Worm (Caenorhabditis elegans) whole organism, L2 larva: ENCODE data around the gene ZK1086.2.

Experiments used
- C34F6.9 ChIP-seq: fragments of 150-350 bp; optimal IDR thresholded peaks from 2 replicates; lab custom pipeline; 2014; ENCODE audit warnings: missing biosample characterization, missing genetic modification characterization
- F13H6.1 ChIP-seq: sonication (generic microtip); optimal IDR thresholded peaks from 2 replicates; lab custom pipeline; 2016; ENCODE audit warnings: missing genetic modification characterization, missing compliant biosample characterization
- Y55F3AM.14 ChIP-seq: fragments of 200-800 bp; sonication (Bioruptor generic); optimal IDR thresholded peaks from 2 replicates; lab custom pipeline; 2018; ENCODE audit warnings: mild to moderate bottlenecking, missing genetic modification characterization, missing compliant biosample characterization
- ZK546.5 ChIP-seq: sonication (generic microtip); optimal IDR thresholded peaks from 2 replicates; lab custom pipeline; 2017; ENCODE audit warnings: missing biosample characterization, missing genetic modification characterization
- alr-1 ChIP-seq: fragments of 150-350 bp; optimal IDR thresholded peaks from 2 replicates; lab custom pipeline; 2014; ENCODE audit warnings: missing biosample characterization, missing genetic modification characterization
- aly-2 ChIP-seq: fragments of 150-350 bp; optimal IDR thresholded peaks from 2 replicates; lab custom pipeline; 2014; ENCODE audit warnings: missing biosample characterization, missing genetic modification characterization
- ama-1 ChIP-seq: fragments of 150-350 bp; optimal IDR thresholded peaks from 2 replicates; lab custom pipeline; 2018; ENCODE audit warnings: inconsistent platforms
- blmp-1 ChIP-seq: sonication (generic microtip); optimal IDR thresholded peaks from 2 replicates; lab custom pipeline; 2017; ENCODE audit warnings: missing genetic modification characterization, mild to moderate bottlenecking, missing compliant biosample characterization, antibody characterized with exemption, moderate library complexity; ENCODE audit not compliant: insufficient read depth
- ceh-16 ChIP-seq: fragments of 150-350 bp; optimal IDR thresholded peaks from 2 replicates; lab custom pipeline; 2014; ENCODE audit warnings: missing biosample characterization, missing genetic modification characterization
- ceh-82 ChIP-seq: fragments of 150-350 bp; optimal IDR thresholded peaks from 2 replicates; lab custom pipeline; 2014; ENCODE audit warnings: missing biosample characterization, missing genetic modification characterization
- crh-2 ChIP-seq: sonication (generic microtip); optimal IDR thresholded peaks from 2 replicates; lab custom pipeline; 2017; ENCODE audit warnings: missing biosample characterization, missing genetic modification characterization
- dmd-4 ChIP-seq: sonication (generic microtip); optimal IDR thresholded peaks from 2 replicates; lab custom pipeline; 2017; ENCODE audit warnings: missing biosample characterization, missing genetic modification characterization
- egl-27 ChIP-seq: sonication (generic microtip); optimal IDR thresholded peaks from 3 replicates; lab custom pipeline; 2017; ENCODE audit warnings: missing biosample characterization, missing genetic modification reagents, missing genetic modification characterization
- elt-3 ChIP-seq: sonication (generic microtip); optimal IDR thresholded peaks from 2 replicates; lab custom pipeline; 2017; ENCODE audit warnings: missing biosample characterization, missing genetic modification characterization
- fos-1 ChIP-seq: fragments of 150-350 bp; optimal IDR thresholded peaks from 2 replicates; lab custom pipeline; 2014; ENCODE audit warnings: missing biosample characterization, missing genetic modification characterization
- gmeb-1 ChIP-seq: fragments of 150-350 bp; optimal IDR thresholded peaks from 2 replicates; lab custom pipeline; 2014; ENCODE audit warnings: missing biosample characterization, missing genetic modification characterization
- lin-11 ChIP-seq: fragments of 150-350 bp; sonication (generic microtip); optimal IDR thresholded peaks from 2 replicates; lab custom pipeline; 2014; ENCODE audit warnings: missing biosample characterization, missing genetic modification characterization, inconsistent platforms, mixed read lengths
- lin-13 ChIP-seq: fragments of 150-350 bp; optimal IDR thresholded peaks from 2 replicates; lab custom pipeline; 2014; ENCODE audit warnings: missing biosample characterization, missing genetic modification reagents, missing genetic modification characterization
- lsy-2 ChIP-seq, 2 experiments: fragments of 150-350 bp in 1 of 2; sonication (generic microtip) in 1 of 2; optimal IDR thresholded peaks; 2 replicates each; lab custom pipeline; 2014 to 2017; ENCODE audit warnings: missing biosample characterization in 2 of 2, missing genetic modification characterization in 2 of 2
- mab-5 ChIP-seq: fragments of 150-350 bp; optimal IDR thresholded peaks from 2 replicates; lab custom pipeline; 2014; ENCODE audit warnings: missing biosample characterization, missing genetic modification characterization
- mbf-1 ChIP-seq: sonication (generic microtip); optimal IDR thresholded peaks from 2 replicates; lab custom pipeline; 2017; ENCODE audit warnings: missing biosample characterization, missing genetic modification characterization
- mdl-1 ChIP-seq, 2 experiments: fragments of 150-350 bp in 1 of 2; sonication (generic microtip) in 1 of 2; optimal IDR thresholded peaks; 2 replicates each; lab custom pipeline; 2017; ENCODE audit warnings: missing biosample characterization in 2 of 2, missing genetic modification characterization in 2 of 2
- nhr-10 ChIP-seq: sonication (generic microtip); optimal IDR thresholded peaks from 2 replicates; lab custom pipeline; 2017; ENCODE audit warnings: missing biosample characterization, missing genetic modification characterization
- nhr-11 ChIP-seq: fragments of 150-350 bp; optimal IDR thresholded peaks from 2 replicates; lab custom pipeline; 2014; ENCODE audit warnings: missing biosample characterization, missing genetic modification characterization
- nhr-129 ChIP-seq: fragments of 150-350 bp; optimal IDR thresholded peaks from 2 replicates; lab custom pipeline; 2014; ENCODE audit warnings: missing biosample characterization, missing genetic modification characterization
- nhr-21 ChIP-seq: fragments of 150-350 bp; optimal IDR thresholded peaks from 2 replicates; lab custom pipeline; 2014; ENCODE audit warnings: missing biosample characterization, missing genetic modification characterization
- nhr-237 ChIP-seq: fragments of 150-350 bp; optimal IDR thresholded peaks from 2 replicates; lab custom pipeline; 2014; ENCODE audit warnings: missing biosample characterization, missing genetic modification characterization
- nhr-25 ChIP-seq: fragments of 150-350 bp; sonication (generic microtip); optimal IDR thresholded peaks from 3 replicates; lab custom pipeline; 2014; ENCODE audit warnings: missing biosample characterization, missing genetic modification characterization
- nhr-77 ChIP-seq: fragments of 150-350 bp; optimal IDR thresholded peaks from 2 replicates; lab custom pipeline; 2014; ENCODE audit warnings: missing biosample characterization, missing genetic modification characterization
- sem-4 ChIP-seq: fragments of 150-350 bp; optimal IDR thresholded peaks from 2 replicates; lab custom pipeline; 2014; ENCODE audit warnings: missing biosample characterization, missing genetic modification reagents, missing genetic modification characterization
- skn-1 ChIP-seq: sonication (generic microtip); optimal IDR thresholded peaks from 2 replicates; lab custom pipeline; 2017; ENCODE audit warnings: missing biosample characterization, missing genetic modification characterization
- sma-3 ChIP-seq: sonication (generic microtip); optimal IDR thresholded peaks from 2 replicates; lab custom pipeline; 2016; ENCODE audit warnings: missing genetic modification reagents, missing genetic modification characterization, missing compliant biosample characterization
- sma-9 ChIP-seq, 2 experiments: fragments of 150-350 bp in 1 of 2; sonication (generic microtip) in 1 of 2; optimal IDR thresholded peaks; 2 replicates each; lab custom pipeline; 2014 to 2016; ENCODE audit warnings: missing genetic modification characterization in 2 of 2, mild to moderate bottlenecking in 1 of 2, missing biosample characterization in 1 of 2, missing compliant biosample characterization in 1 of 2, missing genetic modification reagents in 1 of 2, moderate library complexity in 1 of 2
- unc-39 ChIP-seq: fragments of 150-350 bp; optimal IDR thresholded peaks from 2 replicates; lab custom pipeline; 2014; ENCODE audit warnings: missing biosample characterization, missing genetic modification characterization
- unc-55 ChIP-seq: fragments of 150-350 bp; sonication (generic microtip); optimal IDR thresholded peaks from 3 replicates; lab custom pipeline; 2014; ENCODE audit warnings: missing biosample characterization, missing genetic modification reagents, missing genetic modification characterization
- unc-62 ChIP-seq: fragments of 150-350 bp; optimal IDR thresholded peaks from 2 replicates; lab custom pipeline; 2014; ENCODE audit warnings: missing biosample characterization, missing genetic modification reagents, missing genetic modification characterization
- zag-1 ChIP-seq: fragments of 150-350 bp; optimal IDR thresholded peaks from 2 replicates; lab custom pipeline; 2014; ENCODE audit warnings: missing biosample characterization, missing genetic modification characterization
- ztf-1 ChIP-seq: fragments of 200-800 bp; sonication (Bioruptor generic); conservative IDR thresholded peaks from 2 replicates; pipeline ENCODE4 v1.3.6; 2022; ENCODE audit warnings: missing genetic modification characterization, missing compliant biosample characterization
- ztf-11 ChIP-seq: sonication (generic microtip); optimal IDR thresholded peaks from 2 replicates; lab custom pipeline; 2017; ENCODE audit warnings: missing biosample characterization, missing genetic modification characterization

Gene ZK1086.2

ce11 chrX:13781445-13782073 is 11.9 kb downstream of the ZK1086.2 start:
- TF ChIP-seq sma-9 (GFP tag; optimal IDR thresholded peaks at IDR 0.05; lab: Kevin White, UChicago) (peak; percentile 43), sma-9 (tag; optimal IDR thresholded peaks at IDR 0.05; lab: Kevin White, UChicago) (no peak), sma-3 (GFP tag; lab: Kevin White, UChicago) (peak; percentile 62), nhr-129 (peak; percentile 38), lsy-2 (tag; optimal IDR thresholded peaks at IDR 0.05; lab: Kevin White, UChicago) (peak in 1 of 2 experiments; percentile 21), nhr-21 (peak; percentile 1), skn-1 (tag; lab: Kevin White, UChicago) (no peak)

DNA sequence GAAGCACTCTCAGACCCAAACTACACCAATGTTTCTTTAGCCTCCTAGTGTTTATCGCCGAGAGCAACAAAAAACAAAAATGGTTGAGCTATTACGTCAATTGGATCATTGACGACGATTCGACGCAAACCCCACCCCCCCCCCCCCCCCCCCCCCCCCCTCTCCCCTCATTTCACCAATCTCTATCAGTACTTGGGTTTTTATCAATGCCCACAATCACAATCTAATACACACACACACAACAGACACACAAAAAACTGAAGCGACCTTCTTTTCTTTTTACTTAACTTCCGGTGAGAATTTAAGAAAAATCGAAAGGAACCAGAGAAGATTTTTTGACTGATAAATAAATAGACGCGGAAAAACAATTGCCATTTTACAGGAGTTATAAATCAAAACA is 17.9 kb downstream of the ZK1086.2 start:
- TF ChIP-seq skn-1 (tag; lab: Kevin White, UChicago) (no peak), ztf-11 (no peak), ama-1 (lab: Kevin White, UChicago) (peak; percentile 12), C34F6.9 (tag; lab: Kevin White, UChicago) (no peak), nhr-11 (tag; lab: Kevin White, UChicago) (no peak), unc-39 (tag; lab: Kevin White, UChicago) (no peak), lin-13 (GFP tag; lab: Kevin White, UChicago) (no peak)
- TF ChIP-seq, all 48 proteins: peak for 1

DNA sequence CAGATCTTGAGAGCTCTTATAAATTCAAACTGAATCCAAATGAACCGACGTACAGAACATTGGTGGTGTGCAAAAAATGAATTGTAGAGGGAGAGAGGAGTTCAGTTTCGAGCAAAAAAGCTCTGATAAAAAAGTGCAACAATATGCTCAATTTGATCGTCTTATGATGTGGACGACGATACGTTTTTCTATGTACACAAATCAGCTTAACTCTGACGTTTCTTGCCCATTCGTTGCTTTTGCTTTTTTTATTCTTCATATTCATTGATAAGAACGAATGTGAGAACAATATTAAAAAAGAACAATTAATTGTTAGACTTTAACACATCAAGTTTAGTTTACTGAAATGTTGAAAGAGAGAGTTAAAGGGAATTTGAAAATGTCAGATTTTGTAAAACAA is 19.3 kb downstream of the ZK1086.2 start:
- TF ChIP-seq ztf-11 (no peak), sma-9 (GFP tag; optimal IDR thresholded peaks at IDR 0.05; lab: Kevin White, UChicago) (peak; percentile 35), sma-9 (tag; optimal IDR thresholded peaks at IDR 0.05; lab: Kevin White, UChicago) (no peak), fos-1 (peak; percentile 50)
- TF ChIP-seq, all 48 proteins: peak for 2

ce11 chrX:13772734-13773133 is 20.7 kb downstream of the ZK1086.2 start:
- TF ChIP-seq sma-9 (GFP tag; optimal IDR thresholded peaks at IDR 0.05; lab: Kevin White, UChicago) (peak; percentile 41), sma-9 (tag; optimal IDR thresholded peaks at IDR 0.05; lab: Kevin White, UChicago) (no peak), skn-1 (tag; lab: Kevin White, UChicago) (peak; percentile 51), nhr-129 (no peak), nhr-237 (tag; lab: Kevin White, UChicago) (no peak), fos-1 (peak; percentile 78), crh-2 (peak; percentile 48)

DNA sequence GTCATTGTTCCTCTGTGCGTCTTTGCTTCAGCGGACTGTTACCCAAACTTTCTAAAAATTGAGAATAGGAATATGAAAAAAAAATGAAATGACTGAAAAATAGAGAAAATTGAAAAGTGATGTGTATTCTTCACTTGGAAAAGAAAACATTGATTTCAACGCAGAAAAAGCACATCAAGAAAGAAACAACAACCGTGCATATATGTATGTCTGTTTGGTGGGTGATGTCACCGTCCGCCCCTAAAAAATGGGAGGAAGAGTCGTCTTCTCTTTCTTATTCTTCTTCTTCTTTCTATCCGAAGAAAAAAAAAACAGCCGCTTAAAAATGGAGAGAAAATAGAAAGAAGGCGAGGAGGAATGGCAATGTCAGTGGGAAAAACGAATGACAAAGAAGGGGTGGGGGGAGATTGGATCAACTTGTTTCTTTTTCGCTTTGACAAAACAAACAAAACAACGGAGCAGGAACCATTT is 22.9 kb downstream of the ZK1086.2 start, which contains the start of gene nkb-3:
Gene nkb-3 (minus strand): TSS at position 51 of the 471 bp plus-strand sequence.
- TF ChIP-seq unc-55 (GFP tag; lab: Kevin White, UChicago) (peak; percentile 34), ama-1 (lab: Kevin White, UChicago) (peak; percentile 16), crh-2 (no peak), mbf-1 (tag; lab: Kevin White, UChicago) (no peak), mdl-1 (tag; optimal IDR thresholded peaks at IDR 0.05; lab: Kevin White, UChicago) (no peak), dmd-4 (no peak), zag-1 (no peak)
- TF ChIP-seq, all 48 proteins: peak for 2

- TF ChIP-seq dmd-4 (no peak), zag-1 (peak; percentile 80), nhr-25 (no peak), gmeb-1 (tag; lab: Kevin White, UChicago) (no peak), lsy-2 (tag; optimal IDR thresholded peaks at IDR 0.05; lab: Kevin White, UChicago) (peak; percentile 17 to 72), unc-62 (GFP tag; lab: Kevin White, UChicago) (no peak), Y55F3AM.14 (GFP tag; lab: Kevin White, UChicago) (peak; percentile 37), elt-3 (tag; lab: Kevin White, UChicago) (no peak), crh-2 (peak; percentile 84), sem-4 (peak; percentile 14), lin-11 (tag; lab: Kevin White, UChicago) (peak; percentile 29), ZK546.5 (tag; lab: Kevin White, UChicago) (no peak), ceh-82 (no peak), nhr-77 (no peak), ztf-1 (GFP tag; lab: Robert Waterston, UW) (no peak), ceh-16 (tag; lab: Kevin White, UChicago) (no peak), skn-1 (tag; lab: Kevin White, UChicago) (no peak), aly-2 (no peak), sma-9 (GFP tag; optimal IDR thresholded peaks at IDR 0.05; lab: Kevin White, UChicago) (peak; percentile 80), sma-9 (tag; optimal IDR thresholded peaks at IDR 0.05; lab: Kevin White, UChicago) (no peak), mab-5 (tag; lab: Kevin White, UChicago) (no peak), egl-27 (tag; lab: Kevin White, UChicago) (peak; percentile 71), alr-1 (tag; lab: Kevin White, UChicago) (no peak), blmp-1 (tag; lab: Kevin White, UChicago) (no peak), nhr-11 (tag; lab: Kevin White, UChicago) (no peak), nhr-21 (peak; percentile 50), nhr-10 (tag; lab: Kevin White, UChicago) (no peak), mbf-1 (tag; lab: Kevin White, UChicago) (no peak), F13H6.1 (tag; lab: Kevin White, UChicago) (peak; percentile 48), C34F6.9 (tag; lab: Kevin White, UChicago) (peak; percentile 65), nhr-237 (tag; lab: Kevin White, UChicago) (no peak), fos-1 (no peak)
These were observed 24.9 kb downstream of the ZK1086.2 start for ce11 chrX:13768562-13768961.
